Fruit fly (Drosophila melanogaster) whole organism, embryonic: ENCODE measurements around the gene RpS15Aa.

ENCODE experiments used
- BtbVII ChIP-seq: fragments of 200-800 bp; sonication (Bioruptor generic); optimal IDR thresholded peaks from 3 replicates; lab custom pipeline; 2017; ENCODE audit warnings: missing biosample characterization, mild to moderate bottlenecking, missing genetic modification characterization
- CG10321 ChIP-seq: fragments of 200-800 bp; sonication (Bioruptor generic); IDR thresholded peaks from 2 replicates; pipeline ENCODE4 v1.3.6; 2022; ENCODE audit warnings: missing biosample characterization, missing genetic modification characterization
- CG10431 ChIP-seq: fragments of 200-800 bp; sonication (Bioruptor generic); optimal IDR thresholded peaks from 3 replicates; lab custom pipeline; 2018; ENCODE audit warnings: missing biosample characterization, mild to moderate bottlenecking, missing genetic modification characterization
- CG11247 ChIP-seq: fragments of 200-800 bp; sonication (Bioruptor generic); IDR thresholded peaks from 2 replicates; pipeline ENCODE4 v1.3.6; 2022; ENCODE audit warnings: missing biosample characterization, missing genetic modification characterization
- CG11504 ChIP-seq: fragments of 200-800 bp; sonication (Bioruptor generic); optimal IDR thresholded peaks from 3 replicates; lab custom pipeline; 2019; ENCODE audit warnings: missing biosample characterization, mild to moderate bottlenecking, missing genetic modification characterization, moderate library complexity
- CG11696 ChIP-seq: fragments of 200-800 bp; sonication (Bioruptor generic); IDR thresholded peaks from 2 replicates; pipeline ENCODE4 v1.3.6; 2022; ENCODE audit warnings: missing biosample characterization, missing genetic modification characterization
- CG12219 ChIP-seq: fragments of 200-800 bp; sonication (Bioruptor generic); optimal IDR thresholded peaks from 3 replicates; lab custom pipeline; 2018; ENCODE audit warnings: missing biosample characterization, mild to moderate bottlenecking, missing genetic modification characterization
- CG13624 ChIP-seq: fragments of 200-800 bp; sonication (Bioruptor generic); optimal IDR thresholded peaks from 2 replicates; lab custom pipeline; 2016; ENCODE audit warnings: missing biosample characterization, missing genetic modification characterization
- CG14710 ChIP-seq: fragments of 200-800 bp; sonication (Bioruptor generic); optimal IDR thresholded peaks from 3 replicates; lab custom pipeline; 2019; ENCODE audit warnings: missing biosample characterization, mild to moderate bottlenecking, missing genetic modification characterization, moderate library complexity
- CG16779 ChIP-seq: fragments of 200-800 bp; sonication (Bioruptor generic); IDR thresholded peaks from 2 replicates; pipeline ENCODE4 v1.3.6; 2022; ENCODE audit warnings: missing biosample characterization, missing genetic modification characterization
- CG17328 ChIP-seq: fragments of 200-800 bp; sonication (Bioruptor generic); IDR thresholded peaks from 2 replicates; pipeline ENCODE4 v1.3.6; 2022; ENCODE audit warnings: missing biosample characterization, missing genetic modification characterization
- CG17359 ChIP-seq: fragments of 200-800 bp; sonication (Bioruptor generic); optimal IDR thresholded peaks from 3 replicates; lab custom pipeline; 2018; ENCODE audit warnings: missing biosample characterization, mild to moderate bottlenecking, missing genetic modification characterization, moderate library complexity
- CG17568 ChIP-seq: fragments of 200-800 bp; sonication (Bioruptor generic); optimal IDR thresholded peaks from 2 replicates; lab custom pipeline; 2018; ENCODE audit warnings: missing biosample characterization, mild to moderate bottlenecking, missing genetic modification characterization, moderate library complexity
- CG18764 ChIP-seq: fragments of 200-800 bp; sonication (Bioruptor generic); optimal IDR thresholded peaks from 3 replicates; lab custom pipeline; 2016; ENCODE audit warnings: missing biosample characterization, missing genetic modification characterization
- CG30431 ChIP-seq: fragments of 200-800 bp; sonication (Bioruptor generic); optimal IDR thresholded peaks from 2 replicates; lab custom pipeline; 2017; ENCODE audit warnings: missing biosample characterization, missing genetic modification characterization
- CG5245 ChIP-seq: fragments of 200-800 bp; sonication (Bioruptor generic); optimal IDR thresholded peaks from 3 replicates; lab custom pipeline; 2016; ENCODE audit warnings: missing biosample characterization, missing genetic modification characterization
- CG5953 ChIP-seq: fragments of 200-800 bp; sonication (Bioruptor generic); IDR thresholded peaks from 2 replicates; pipeline ENCODE4 v1.3.6; 2022; ENCODE audit warnings: missing biosample characterization, missing genetic modification characterization
- CG6683 ChIP-seq: fragments of 200-800 bp; sonication (Bioruptor generic); optimal IDR thresholded peaks from 2 replicates; lab custom pipeline; 2017; ENCODE audit warnings: missing biosample characterization, mild to moderate bottlenecking, missing genetic modification characterization, missing genetic modification reagents
- CG7987 ChIP-seq: fragments of 200-800 bp; sonication (Bioruptor generic); optimal IDR thresholded peaks from 2 replicates; lab custom pipeline; 2018; ENCODE audit warnings: missing biosample characterization, mild to moderate bottlenecking, missing genetic modification characterization, moderate library complexity
- D19B ChIP-seq: fragments of 200-800 bp; sonication (Bioruptor generic); optimal IDR thresholded peaks from 2 replicates; lab custom pipeline; 2017; ENCODE audit warnings: missing biosample characterization, mild to moderate bottlenecking, missing genetic modification characterization
- Dip3 ChIP-seq: fragments of 200-800 bp; sonication (Bioruptor generic); optimal IDR thresholded peaks from 3 replicates; lab custom pipeline; 2016; ENCODE audit warnings: missing biosample characterization, missing genetic modification characterization
- Eip74EF ChIP-seq, 2 experiments: fragments of 200-800 bp in 1 of 2; fragments of >200 bp in 1 of 2; sonication (Bioruptor generic) in 1 of 2; optimal IDR thresholded peaks; 2 replicates each; lab custom pipeline; 2017 to 2019; ENCODE audit warnings: missing biosample characterization in 2 of 2, missing genetic modification characterization in 2 of 2, mild to moderate bottlenecking in 1 of 2, moderate library complexity in 1 of 2
- Gug ChIP-seq: fragments of 200-800 bp; sonication (Bioruptor generic); IDR thresholded peaks from 4 replicates; pipeline ENCODE4 v1.3.6; 2022; ENCODE audit warnings: missing biosample characterization, missing genetic modification characterization
- Hsf ChIP-seq: fragments of 200-800 bp; sonication (Bioruptor generic); optimal IDR thresholded peaks from 3 replicates; lab custom pipeline; 2016; ENCODE audit warnings: missing biosample characterization, missing genetic modification characterization
- MESR4 ChIP-seq: fragments of 200-800 bp; sonication (Bioruptor generic); optimal IDR thresholded peaks from 2 replicates; lab custom pipeline; 2018; ENCODE audit warnings: missing biosample characterization, mild to moderate bottlenecking, missing genetic modification characterization, moderate library complexity
- Mad ChIP-seq: fragments of 200-800 bp; sonication (Bioruptor generic); optimal IDR thresholded peaks from 2 replicates; lab custom pipeline; 2016; ENCODE audit warnings: missing biosample characterization, missing genetic modification characterization
- Myb ChIP-seq: fragments of 200-800 bp; sonication (Bioruptor generic); optimal IDR thresholded peaks from 2 replicates; lab custom pipeline; 2016; ENCODE audit warnings: missing biosample characterization, missing genetic modification characterization
- Sox102F ChIP-seq: fragments of 200-800 bp; sonication (Bioruptor generic); optimal IDR thresholded peaks from 2 replicates; lab custom pipeline; 2018; ENCODE audit warnings: missing biosample characterization, mild to moderate bottlenecking, missing genetic modification characterization, moderate library complexity
- az2 ChIP-seq: fragments of 200-800 bp; sonication (Bioruptor generic); optimal IDR thresholded peaks from 3 replicates; lab custom pipeline; 2016; ENCODE audit warnings: missing biosample characterization, missing genetic modification characterization
- bab2 ChIP-seq: fragments of 200-800 bp; sonication (Bioruptor generic); optimal IDR thresholded peaks from 2 replicates; lab custom pipeline; 2016; ENCODE audit warnings: missing biosample characterization, missing genetic modification characterization
- cato ChIP-seq: fragments of 200-800 bp; sonication (Bioruptor generic); optimal IDR thresholded peaks from 2 replicates; lab custom pipeline; 2016; ENCODE audit warnings: missing biosample characterization, missing genetic modification characterization, borderline replicate concordance
- ci ChIP-seq: fragments of 200-800 bp; sonication (Bioruptor generic); IDR thresholded peaks from 3 replicates; pipeline ENCODE4 v1.3.6; 2022; ENCODE audit warnings: missing biosample characterization, missing genetic modification characterization
- corto ChIP-seq: fragments of 200-800 bp; sonication (Bioruptor generic); optimal IDR thresholded peaks from 2 replicates; lab custom pipeline; 2016; ENCODE audit warnings: missing biosample characterization, mild to moderate bottlenecking, missing genetic modification characterization, moderate library complexity
- croc ChIP-seq: fragments of 200-800 bp; sonication (Bioruptor generic); conservative IDR thresholded peaks from 3 replicates; pipeline ENCODE4 v1.3.6; 2022; ENCODE audit warnings: missing biosample characterization, missing genetic modification characterization
- dan ChIP-seq: fragments of 200-800 bp; sonication (Bioruptor generic); IDR thresholded peaks from 2 replicates; pipeline ENCODE4 v1.3.6; 2022; ENCODE audit warnings: missing biosample characterization, missing genetic modification characterization
- dimm ChIP-seq: fragments of 200-800 bp; sonication (Bioruptor generic); IDR thresholded peaks from 2 replicates; pipeline ENCODE4 v1.3.6; 2022; ENCODE audit warnings: missing biosample characterization, missing genetic modification characterization
- eve ChIP-seq, 2 experiments: fragments of >200 bp; optimal IDR thresholded peaks; 2 replicates each; lab custom pipeline; 2017; ENCODE audit warnings: missing biosample characterization in 2 of 2, missing genetic modification characterization in 2 of 2
- exex ChIP-seq: fragments of 200-800 bp; sonication (Bioruptor generic); optimal IDR thresholded peaks from 4 replicates; lab custom pipeline; 2018; ENCODE audit warnings: missing biosample characterization, mild to moderate bottlenecking, missing genetic modification characterization, moderate library complexity
- fd102C ChIP-seq: fragments of 200-800 bp; sonication (Bioruptor generic); optimal IDR thresholded peaks from 2 replicates; lab custom pipeline; 2018; ENCODE audit warnings: missing biosample characterization, mild to moderate bottlenecking, missing genetic modification characterization, moderate library complexity
- fd96Cb ChIP-seq: fragments of 200-800 bp; sonication (Bioruptor generic); optimal IDR thresholded peaks from 2 replicates; lab custom pipeline; 2018; ENCODE audit warnings: missing biosample characterization, mild to moderate bottlenecking, missing genetic modification characterization, moderate library complexity
- maf-S ChIP-seq: fragments of 200-800 bp; sonication (Bioruptor generic); optimal IDR thresholded peaks from 2 replicates; lab custom pipeline; 2016; ENCODE audit warnings: missing biosample characterization, missing genetic modification characterization
- mld ChIP-seq: fragments of 200-800 bp; sonication (Bioruptor generic); IDR thresholded peaks from 3 replicates; pipeline ENCODE4 v1.3.6; 2022; ENCODE audit warnings: missing biosample characterization, missing genetic modification characterization; ENCODE audit not compliant: partially characterized antibody
- odd ChIP-seq: fragments of 200-800 bp; sonication (Bioruptor generic); optimal IDR thresholded peaks from 2 replicates; lab custom pipeline; 2017; ENCODE audit warnings: missing biosample characterization, mild to moderate bottlenecking, missing genetic modification characterization
- org-1 ChIP-seq: fragments of 200-800 bp; sonication (Bioruptor generic); optimal IDR thresholded peaks from 2 replicates; lab custom pipeline; 2017; ENCODE audit warnings: missing biosample characterization, missing genetic modification characterization
- peb ChIP-seq: fragments of 200-800 bp; sonication (Bioruptor generic); IDR thresholded peaks from 2 replicates; pipeline ENCODE4 v1.3.6; 2022; ENCODE audit warnings: missing biosample characterization, missing genetic modification characterization
- phol ChIP-seq: fragments of 200-800 bp; sonication (Bioruptor generic); optimal IDR thresholded peaks from 3 replicates; lab custom pipeline; 2018; ENCODE audit warnings: missing biosample characterization, mild to moderate bottlenecking, missing genetic modification characterization, moderate library complexity
- pum ChIP-seq: fragments of 200-800 bp; sonication (Bioruptor generic); optimal IDR thresholded peaks from 2 replicates; lab custom pipeline; 2016; ENCODE audit warnings: missing biosample characterization, missing genetic modification characterization
- ssp ChIP-seq: fragments of 200-800 bp; sonication (Bioruptor generic); IDR thresholded peaks from 2 replicates; pipeline ENCODE4 v1.3.6; 2022; ENCODE audit warnings: missing biosample characterization, missing genetic modification characterization
- wek ChIP-seq: fragments of 200-800 bp; sonication (Bioruptor generic); optimal IDR thresholded peaks from 3 replicates; lab custom pipeline; 2018; ENCODE audit warnings: missing biosample characterization, mild to moderate bottlenecking, missing genetic modification characterization, moderate library complexity
- zfh1 ChIP-seq: fragments of 200-800 bp; sonication (Bioruptor generic); IDR thresholded peaks from 3 replicates; pipeline ENCODE4 v1.3.6; 2022; ENCODE audit warnings: missing biosample characterization, missing genetic modification characterization

RpS15Aa gene

DNA sequence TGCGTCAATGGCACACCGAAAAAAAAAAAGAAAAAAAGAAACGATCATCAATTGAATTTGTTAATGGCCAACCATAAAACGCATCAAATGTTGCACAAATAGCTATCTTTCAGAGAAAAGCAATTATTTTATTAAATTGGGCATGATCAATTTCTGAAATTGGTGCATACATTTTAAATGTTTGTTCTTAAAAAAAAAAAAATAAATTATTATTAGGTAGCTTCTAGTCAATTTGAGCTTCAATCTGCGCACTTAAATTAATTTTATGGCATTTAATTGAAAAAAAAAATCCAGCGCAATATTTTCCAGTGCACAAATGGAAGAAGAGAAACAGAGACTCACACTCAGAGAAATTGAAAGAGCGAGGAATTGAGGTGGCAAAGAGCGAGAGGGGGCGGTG is 14.4 kb downstream of the RpS15Aa start (continued):
- TF ChIP-seq pum (GFP tag; lab: Kevin White, UChicago): peak; percentile 29
- TF ChIP-seq MESR4 (GFP tag; lab: Kevin White, UChicago): no peak
- no peak for TF ChIP-seq CG12219 (GFP tag; lab: Kevin White, UChicago)
- TF ChIP-seq D19B (GFP tag; lab: Kevin White, UChicago): peak; percentile 42
- peak; percentile 12 for TF ChIP-seq odd (GFP tag; lab: Kevin White, UChicago)
- TF ChIP-seq Dip3: peak; percentile 21
- peak; percentile 19 for TF ChIP-seq CG30431
- peak; percentile 45 for TF ChIP-seq corto (GFP tag; lab: Kevin White, UChicago)
- TF ChIP-seq dan: no peak
- TF ChIP-seq az2 (GFP tag; lab: Kevin White, UChicago): peak; percentile 65
- 0 out of 3 replicates have a peak, but pooled peaks have one; percentile 18 for TF ChIP-seq zfh1 (GFP tag; lab: Robert Waterston, UW)
- peak; percentile 66 for TF ChIP-seq CG17359 (tag; lab: Kevin White, UChicago)
- TF ChIP-seq CG5953 (GFP tag; lab: Robert Waterston, UW): 0 out of 2 replicates have a peak, but pooled peaks have one; percentile 29
- TF ChIP-seq phol: peak; percentile 69
- no peak for TF ChIP-seq croc
- peak; percentile 59 for TF ChIP-seq ci (GFP tag; lab: Robert Waterston, UW)
- peak; percentile 15 for TF ChIP-seq CG14710
- TF ChIP-seq mld (GFP tag; lab: Robert Waterston, UW): no peak
- no peak for TF ChIP-seq CG10321 (GFP tag; lab: Robert Waterston, UW)
- peak; percentile 58 for TF ChIP-seq fd96Cb (tag; lab: Kevin White, UChicago)
- TF ChIP-seq org-1 (GFP tag; lab: Kevin White, UChicago): peak; percentile 3
- no peak for TF ChIP-seq dimm (GFP tag; lab: Robert Waterston, UW)
- TF ChIP-seq Hsf: peak; percentile 82

DNA sequence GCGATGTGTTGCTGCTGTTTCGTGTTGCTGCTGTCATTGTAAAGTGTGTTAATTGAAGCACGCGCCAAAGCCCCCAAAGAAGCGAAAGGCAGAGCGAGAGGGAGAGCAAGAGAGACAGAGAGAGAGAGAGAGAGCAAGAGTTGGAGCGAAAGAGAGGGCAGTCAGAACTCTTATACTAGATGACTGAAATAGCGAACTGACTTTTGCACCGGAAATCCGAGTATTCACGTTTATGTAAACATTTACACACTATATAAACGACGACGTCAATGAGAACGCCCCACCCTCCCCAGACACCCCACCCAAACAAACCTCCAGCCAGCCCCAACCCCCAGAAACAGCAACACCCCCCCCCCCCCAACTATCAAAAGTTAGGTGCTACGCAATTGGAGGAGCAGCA is 15.1 kb downstream of the RpS15Aa start:
- TF ChIP-seq Mad (no peak), maf-S (GFP tag; lab: Kevin White, UChicago) (no peak), ssp (GFP tag; lab: Robert Waterston, UW) (no peak), Sox102F (GFP tag; lab: Kevin White, UChicago) (no peak), CG18764 (no peak), Eip74EF (GFP tag; optimal IDR thresholded peaks at IDR 0.05; lab: Kevin White, UChicago) (no peak), CG17568 (GFP tag; lab: Kevin White, UChicago) (peak; percentile 24), CG11696 (GFP tag; lab: Robert Waterston, UW) (no peak), CG13624 (GFP tag; lab: Kevin White, UChicago) (no peak), CG11247 (no peak), CG10321 (GFP tag; lab: Robert Waterston, UW) (peak; percentile 48; the same call in 1 of the 2 replicates), CG7987 (GFP tag; lab: Kevin White, UChicago) (no peak), CG16779 (GFP tag; lab: Robert Waterston, UW) (0 out of 2 replicates have a peak, but pooled peaks have one; percentile 14), exex (no peak), CG6683 (GFP tag; lab: Kevin White, UChicago) (no peak), eve (GFP tag; optimal IDR thresholded peaks at IDR 0.05; lab: Kevin White, UChicago) (no peak), fd102C (GFP tag; lab: Kevin White, UChicago) (no peak), Gug (GFP tag; lab: Robert Waterston, UW) (no peak), CG17359 (tag; lab: Kevin White, UChicago) (no peak), BtbVII (peak; percentile 58), cato (GFP tag; lab: Kevin White, UChicago) (no peak), wek (GFP tag; lab: Kevin White, UChicago) (no peak), peb (GFP tag; lab: Robert Waterston, UW) (no peak), mld (GFP tag; lab: Robert Waterston, UW) (no peak), CG11504 (tag; lab: Kevin White, UChicago) (peak; percentile 20), CG10431 (no peak), CG5245 (GFP tag; lab: Kevin White, UChicago) (no peak), bab2 (GFP tag; lab: Kevin White, UChicago) (no peak), dimm (GFP tag; lab: Robert Waterston, UW) (no peak), CG17328 (GFP tag; lab: Robert Waterston, UW) (no peak), Myb (no peak)
